Fruit fly (Drosophila melanogaster) whole organism, embryonic: ENCODE data around the gene hyd.

Experiments
- Atf-2 ChIP-seq: fragments of 200-800 bp; sonication (Bioruptor generic); optimal IDR thresholded peaks from 2 replicates; lab custom pipeline; 2016; ENCODE audit warnings: missing biosample characterization, missing genetic modification characterization
- BEAF-32 ChIP-seq: fragments of 200-800 bp; sonication (Bioruptor generic); optimal IDR thresholded peaks from 3 replicates; lab custom pipeline; 2017; ENCODE audit warnings: missing biosample characterization, missing genetic modification characterization, mild to moderate bottlenecking, moderate library complexity, missing genetic modification reagents
- CG10274 ChIP-seq: fragments of 200-800 bp; sonication (Bioruptor generic); optimal IDR thresholded peaks from 3 replicates; lab custom pipeline; 2017; ENCODE audit warnings: missing biosample characterization, mild to moderate bottlenecking, missing genetic modification characterization
- CG11504 ChIP-seq: fragments of 200-800 bp; sonication (Bioruptor generic); optimal IDR thresholded peaks from 3 replicates; lab custom pipeline; 2019; ENCODE audit warnings: missing biosample characterization, mild to moderate bottlenecking, missing genetic modification characterization, moderate library complexity
- CG12219 ChIP-seq: fragments of 200-800 bp; sonication (Bioruptor generic); optimal IDR thresholded peaks from 3 replicates; lab custom pipeline; 2018; ENCODE audit warnings: missing biosample characterization, mild to moderate bottlenecking, missing genetic modification characterization
- CG14710 ChIP-seq: fragments of 200-800 bp; sonication (Bioruptor generic); optimal IDR thresholded peaks from 3 replicates; lab custom pipeline; 2019; ENCODE audit warnings: missing biosample characterization, mild to moderate bottlenecking, missing genetic modification characterization, moderate library complexity
- CG17612 ChIP-seq: fragments of 200-800 bp; sonication (Bioruptor generic); IDR thresholded peaks from 2 replicates; pipeline ENCODE4 v1.3.6; 2022; ENCODE audit warnings: missing biosample characterization, missing genetic modification characterization
- CG18476 ChIP-seq: fragments of 200-800 bp; sonication (Bioruptor generic); optimal IDR thresholded peaks from 2 replicates; lab custom pipeline; 2016; ENCODE audit warnings: missing biosample characterization, mild to moderate bottlenecking, missing genetic modification characterization
- CG18619 ChIP-seq: fragments of 200-800 bp; sonication (Bioruptor generic); optimal IDR thresholded peaks from 3 replicates; lab custom pipeline; 2017; ENCODE audit warnings: missing biosample characterization, mild to moderate bottlenecking, missing genetic modification characterization
- CG2678 ChIP-seq: fragments of 200-800 bp; sonication (Bioruptor generic); optimal IDR thresholded peaks from 3 replicates; lab custom pipeline; 2019; ENCODE audit warnings: missing biosample characterization, mild to moderate bottlenecking, missing genetic modification characterization, moderate library complexity
- CG7745 ChIP-seq: fragments of 200-800 bp; sonication (Bioruptor generic); optimal IDR thresholded peaks from 2 replicates; lab custom pipeline; 2018; ENCODE audit warnings: missing biosample characterization, mild to moderate bottlenecking, missing genetic modification characterization, moderate library complexity
- CG8290 ChIP-seq, 3 experiments: fragments of 200-800 bp; sonication (Bioruptor generic); optimal IDR thresholded peaks; 2 replicates each; lab custom pipeline; 2016 to 2019; ENCODE audit warnings: missing biosample characterization in 3 of 3, missing genetic modification characterization in 3 of 3, mild to moderate bottlenecking in 2 of 3, moderate library complexity in 1 of 3
- CG9437 ChIP-seq: fragments of 200-800 bp; sonication (Bioruptor generic); optimal IDR thresholded peaks from 2 replicates; lab custom pipeline; 2018; ENCODE audit warnings: missing biosample characterization, mild to moderate bottlenecking, missing genetic modification characterization
- CG9609 ChIP-seq: fragments of 200-800 bp; sonication (Bioruptor generic); optimal IDR thresholded peaks from 3 replicates; lab custom pipeline; 2016; ENCODE audit warnings: missing biosample characterization, missing genetic modification characterization
- D19A ChIP-seq: fragments of 200-800 bp; optimal IDR thresholded peaks from 3 replicates; lab custom pipeline; 2019; ENCODE audit warnings: missing biosample characterization, mild to moderate bottlenecking, missing genetic modification characterization, moderate library complexity
- Doc2 ChIP-seq: fragments of 200-800 bp; sonication (Bioruptor generic); IDR thresholded peaks from 2 replicates; pipeline ENCODE4 v1.3.6; 2022; ENCODE audit warnings: missing biosample characterization, missing genetic modification characterization
- Hr3 ChIP-seq: fragments of 200-800 bp; sonication (Bioruptor generic); optimal IDR thresholded peaks from 3 replicates; lab custom pipeline; 2016; ENCODE audit warnings: missing biosample characterization, missing genetic modification characterization
- Hr51 ChIP-seq, 2 experiments: fragments of 200-800 bp; sonication (Bioruptor generic); optimal IDR thresholded peaks; 2 replicates in 1 of 2; 3 replicates in 1 of 2; lab custom pipeline; 2016 to 2018; ENCODE audit warnings: missing biosample characterization in 2 of 2, missing genetic modification characterization in 2 of 2, mild to moderate bottlenecking in 1 of 2, moderate library complexity in 1 of 2
- Lpt ChIP-seq: fragments of >200 bp; optimal IDR thresholded peaks from 2 replicates; lab custom pipeline; 2018; ENCODE audit warnings: missing biosample characterization, missing genetic modification characterization
- MBD-R2 ChIP-seq: fragments of 200-800 bp; sonication (Bioruptor generic); IDR thresholded peaks from 2 replicates; pipeline ENCODE4 v1.3.6; 2022; ENCODE audit warnings: missing biosample characterization, missing genetic modification characterization
- Max ChIP-seq: fragments of 200-800 bp; sonication (Bioruptor generic); optimal IDR thresholded peaks from 2 replicates; lab custom pipeline; 2016; ENCODE audit warnings: missing biosample characterization, mild to moderate bottlenecking, missing genetic modification characterization
- Meics ChIP-seq: fragments of 200-800 bp; sonication (Bioruptor generic); optimal IDR thresholded peaks from 2 replicates; lab custom pipeline; 2017; ENCODE audit warnings: missing biosample characterization, mild to moderate bottlenecking, missing genetic modification characterization
- NC2β ChIP-seq: fragments of 200-800 bp; sonication (Bioruptor generic); optimal IDR thresholded peaks from 2 replicates; lab custom pipeline; 2016; ENCODE audit warnings: missing biosample characterization, missing genetic modification characterization
- Pdp1 ChIP-seq, 2 experiments: fragments of 200-800 bp; sonication (Bioruptor generic); optimal IDR thresholded peaks; 3 replicates each; lab custom pipeline; 2016; ENCODE audit warnings: missing biosample characterization in 2 of 2, missing genetic modification characterization in 2 of 2, mild to moderate bottlenecking in 1 of 2, moderate library complexity in 1 of 2
- Ptx1 ChIP-seq: fragments of 200-800 bp; sonication (Bioruptor generic); IDR thresholded peaks from 2 replicates; pipeline ENCODE4 v1.3.6; 2022; ENCODE audit warnings: missing biosample characterization, missing genetic modification characterization
- Ravus ChIP-seq: fragments of 200-800 bp; sonication (Bioruptor generic); IDR thresholded peaks from 2 replicates; pipeline ENCODE4 v1.3.6; 2022; ENCODE audit warnings: missing biosample characterization, missing genetic modification characterization
- Sox102F ChIP-seq: fragments of 200-800 bp; sonication (Bioruptor generic); optimal IDR thresholded peaks from 2 replicates; lab custom pipeline; 2018; ENCODE audit warnings: missing biosample characterization, mild to moderate bottlenecking, missing genetic modification characterization, moderate library complexity
- YL-1 ChIP-seq: fragments of 200-800 bp; sonication (Bioruptor generic); optimal IDR thresholded peaks from 3 replicates; lab custom pipeline; 2017; ENCODE audit warnings: missing biosample characterization, mild to moderate bottlenecking, missing genetic modification characterization
- ac ChIP-seq: fragments of 200-800 bp; sonication (Bioruptor generic); optimal IDR thresholded peaks from 3 replicates; lab custom pipeline; 2017; ENCODE audit warnings: missing biosample characterization, mild to moderate bottlenecking, missing genetic modification characterization
- ash1 ChIP-seq: fragments of 200-800 bp; sonication (Bioruptor generic); optimal IDR thresholded peaks from 2 replicates; lab custom pipeline; 2018; ENCODE audit warnings: missing biosample characterization, mild to moderate bottlenecking, missing genetic modification characterization
- bab2 ChIP-seq: fragments of 200-800 bp; sonication (Bioruptor generic); optimal IDR thresholded peaks from 2 replicates; lab custom pipeline; 2016; ENCODE audit warnings: missing biosample characterization, missing genetic modification characterization
- cg ChIP-seq: fragments of 200-800 bp; sonication (Bioruptor generic); optimal IDR thresholded peaks from 3 replicates; lab custom pipeline; 2019; ENCODE audit warnings: missing biosample characterization, mild to moderate bottlenecking, missing genetic modification characterization, moderate library complexity
- chm ChIP-seq: fragments of 200-800 bp; sonication (Bioruptor generic); IDR thresholded peaks from 2 replicates; pipeline ENCODE4 v1.3.6; 2022; ENCODE audit warnings: missing biosample characterization, missing genetic modification characterization
- dati ChIP-seq: fragments of 200-800 bp; sonication (Bioruptor generic); IDR thresholded peaks from 2 replicates; pipeline ENCODE4 v1.3.6; 2022; ENCODE audit warnings: missing biosample characterization, missing genetic modification characterization
- dmrt11E ChIP-seq: fragments of 200-800 bp; sonication (Bioruptor generic); optimal IDR thresholded peaks from 3 replicates; lab custom pipeline; 2018; ENCODE audit warnings: missing biosample characterization, mild to moderate bottlenecking, missing genetic modification characterization, moderate library complexity
- emc ChIP-seq: fragments of 200-800 bp; sonication (Bioruptor generic); optimal IDR thresholded peaks from 2 replicates; lab custom pipeline; 2016; ENCODE audit warnings: missing biosample characterization, missing genetic modification characterization
- gce ChIP-seq: fragments of 200-800 bp; sonication (Bioruptor generic); IDR thresholded peaks from 3 replicates; pipeline ENCODE4 v1.3.6; 2022; ENCODE audit warnings: missing biosample characterization, missing genetic modification characterization
- hkb ChIP-seq, 2 experiments: fragments of 200-800 bp in 1 of 2; fragments of >200 bp in 1 of 2; sonication (Bioruptor generic) in 1 of 2; IDR thresholded peaks in 1 of 2; optimal IDR thresholded peaks in 1 of 2; 2 replicates each; pipeline versions ENCODE4 v1.3.6 to Lab custom; 2017 to 2022; ENCODE audit warnings: missing biosample characterization in 1 of 2, missing genetic modification characterization in 1 of 2
- ind ChIP-seq: fragments of 200-800 bp; sonication (Bioruptor generic); optimal IDR thresholded peaks from 3 replicates; lab custom pipeline; 2016; ENCODE audit warnings: missing biosample characterization, missing genetic modification characterization
- jing ChIP-seq: fragments of 200-800 bp; sonication (Bioruptor generic); optimal IDR thresholded peaks from 2 replicates; lab custom pipeline; 2018; ENCODE audit warnings: missing biosample characterization, mild to moderate bottlenecking, missing genetic modification characterization
- kah ChIP-seq: fragments of 200-800 bp; sonication (Bioruptor generic); optimal IDR thresholded peaks from 2 replicates; lab custom pipeline; 2018; ENCODE audit warnings: missing biosample characterization, mild to moderate bottlenecking, missing genetic modification characterization
- pan ChIP-seq, 4 experiments: fragments of >200 bp in 3 of 4; fragments of 200-800 bp in 1 of 4; sonication (Bioruptor generic) in 1 of 4; optimal IDR thresholded peaks in 3 of 4; IDR thresholded peaks in 1 of 4; 2 replicates each; pipeline versions ENCODE4 v1.3.6 to Lab custom; 2017 to 2022; ENCODE audit warnings: missing biosample characterization in 2 of 4, missing genetic modification characterization in 2 of 4, mixed read lengths in 1 of 4
- pfk ChIP-seq: fragments of 200-800 bp; sonication (Bioruptor generic); optimal IDR thresholded peaks from 2 replicates; lab custom pipeline; 2018; ENCODE audit warnings: missing biosample characterization, mild to moderate bottlenecking, missing genetic modification characterization, moderate library complexity
- prd ChIP-seq, 3 experiments: fragments of >200 bp in 2 of 3; fragments of 200-800 bp in 1 of 3; sonication (Bioruptor generic) in 1 of 3; optimal IDR thresholded peaks in 2 of 3; IDR thresholded peaks in 1 of 3; 2 replicates in 2 of 3; 3 replicates in 1 of 3; pipeline versions ENCODE4 v1.3.6 to Lab custom; 2017 to 2022; ENCODE audit warnings: missing biosample characterization in 1 of 3, missing genetic modification characterization in 1 of 3
- row ChIP-seq: fragments of 200-800 bp; sonication (Bioruptor generic); IDR thresholded peaks from 3 replicates; pipeline ENCODE4 v1.3.6; 2022; ENCODE audit warnings: missing biosample characterization, missing genetic modification characterization
- sqz ChIP-seq: fragments of 200-800 bp; sonication (Bioruptor generic); optimal IDR thresholded peaks from 3 replicates; lab custom pipeline; 2018; ENCODE audit warnings: missing biosample characterization, mild to moderate bottlenecking, missing genetic modification characterization
- tap ChIP-seq: fragments of 200-800 bp; optimal IDR thresholded peaks from 3 replicates; lab custom pipeline; 2019; ENCODE audit warnings: missing biosample characterization, mild to moderate bottlenecking, missing genetic modification characterization, moderate library complexity
- ttk ChIP-seq: fragments of 200-800 bp; sonication (Bioruptor generic); IDR thresholded peaks from 2 replicates; pipeline ENCODE4 v2.1.2; 2022; ENCODE audit warnings: missing biosample characterization, missing genetic modification characterization

The hyd gene

dm6 chr3R:9677734-9678341 lies 47.6 kb downstream of the hyd start, which contains the start of gene p23 (continued):
- TF ChIP-seq kah (GFP tag; lab: Kevin White, UChicago) (no peak), jing (GFP tag; lab: Kevin White, UChicago) (no peak), Ravus (GFP tag; lab: Robert Waterston, UW) (no peak), CG18476 (GFP tag; lab: Kevin White, UChicago) (no peak), bab2 (GFP tag; lab: Kevin White, UChicago) (no peak), pan (optimal IDR thresholded peaks at IDR 0.05; lab: Kevin White, UChicago) (no peak), pan (GFP tag; optimal IDR thresholded peaks at IDR 0.05 in 1 of 2, IDR thresholded peaks at IDR 0.05 in 1 of 2) (no peak), CG8290 (GFP tag; optimal IDR thresholded peaks at IDR 0.05; lab: Kevin White, UChicago) (no peak), CG8290 (tag; optimal IDR thresholded peaks at IDR 0.05; lab: Kevin White, UChicago) (no peak), CG2678 (tag; lab: Kevin White, UChicago) (no peak), CG7745 (no peak), gce (GFP tag; lab: Robert Waterston, UW) (no peak), CG14710 (peak; percentile 66), row (GFP tag; lab: Robert Waterston, UW) (peak; percentile 32; the same call in 1 of the 3 replicates), Hr51 (GFP tag; optimal IDR thresholded peaks at IDR 0.05; lab: Kevin White, UChicago) (no peak), CG12219 (GFP tag; lab: Kevin White, UChicago) (no peak), Meics (GFP tag; lab: Kevin White, UChicago) (no peak), CG18619 (GFP tag; lab: Kevin White, UChicago) (no peak), ac (GFP tag; lab: Kevin White, UChicago) (no peak), ttk (GFP tag; lab: Robert Waterston, UW) (no peak), D19A (tag; lab: Kevin White, UChicago) (no peak), CG9437 (GFP tag; lab: Kevin White, UChicago) (peak; percentile 58), tap (tag; lab: Kevin White, UChicago) (no peak), hkb (optimal IDR thresholded peaks at IDR 0.05; lab: Kevin White, UChicago) (peak; percentile 83), hkb (GFP tag; IDR thresholded peaks at IDR 0.05; lab: Robert Waterston, UW) (no peak), MBD-R2 (GFP tag; lab: Robert Waterston, UW) (peak; percentile 87), chm (GFP tag; lab: Robert Waterston, UW) (peak; percentile 44; the same call in 1 of the 2 replicates), CG10274 (no peak), sqz (no peak), Hr3 (GFP tag; lab: Kevin White, UChicago) (no peak), Sox102F (GFP tag; lab: Kevin White, UChicago) (no peak), ind (GFP tag; lab: Kevin White, UChicago) (no peak), cg (no peak), Doc2 (GFP tag; lab: Robert Waterston, UW) (no peak), prd (optimal IDR thresholded peaks at IDR 0.05; lab: Kevin White, UChicago) (no peak), prd (GFP tag; IDR thresholded peaks at IDR 0.05; lab: Robert Waterston, UW) (0 out of 3 replicates have a peak, but pooled peaks have one; percentile 8), dati (GFP tag; lab: Robert Waterston, UW) (no peak), BEAF-32 (GFP tag; lab: Kevin White, UChicago) (peak; percentile 57), CG17612 (no peak), YL-1 (peak; percentile 84), pfk (GFP tag; lab: Kevin White, UChicago) (no peak), Pdp1 (GFP tag; optimal IDR thresholded peaks at IDR 0.05; lab: Kevin White, UChicago) (peak in 1 of 2 experiments; percentile 86), emc (no peak), CG9609 (GFP tag; lab: Kevin White, UChicago) (no peak), Max (GFP tag; lab: Kevin White, UChicago) (no peak), Atf-2 (GFP tag; lab: Kevin White, UChicago) (no peak), dmrt11E (no peak), Lpt (no peak), Ptx1 (GFP tag; lab: Robert Waterston, UW) (no peak), NC2β (no peak), ash1 (GFP tag; lab: Kevin White, UChicago) (no peak), CG11504 (no peak)
